Fruit fly (Drosophila melanogaster) whole organism, pupa: ENCODE measurements around the gene Ir75a.

Experiments
- CG12605 ChIP-seq: fragments of 200-800 bp; sonication (Bioruptor generic); IDR thresholded peaks from 2 replicates; pipeline ENCODE4 v1.3.6; 2022; ENCODE audit warnings: missing biosample characterization, missing genetic modification characterization
- CG13204 ChIP-seq: fragments of 200-800 bp; sonication (Bioruptor generic); optimal IDR thresholded peaks from 2 replicates; lab custom pipeline; 2018; ENCODE audit warnings: missing biosample characterization, mild to moderate bottlenecking, missing genetic modification characterization, moderate library complexity
- CG17806 ChIP-seq: fragments of 200-800 bp; sonication (Bioruptor generic); optimal IDR thresholded peaks from 2 replicates; lab custom pipeline; 2018; ENCODE audit warnings: missing biosample characterization, mild to moderate bottlenecking, missing genetic modification characterization, moderate library complexity
- rn ChIP-seq: fragments of 200-800 bp; sonication (Bioruptor generic); IDR thresholded peaks from 2 replicates; pipeline ENCODE4 v1.3.6; 2022; ENCODE audit warnings: missing biosample characterization, missing genetic modification characterization

DNA sequence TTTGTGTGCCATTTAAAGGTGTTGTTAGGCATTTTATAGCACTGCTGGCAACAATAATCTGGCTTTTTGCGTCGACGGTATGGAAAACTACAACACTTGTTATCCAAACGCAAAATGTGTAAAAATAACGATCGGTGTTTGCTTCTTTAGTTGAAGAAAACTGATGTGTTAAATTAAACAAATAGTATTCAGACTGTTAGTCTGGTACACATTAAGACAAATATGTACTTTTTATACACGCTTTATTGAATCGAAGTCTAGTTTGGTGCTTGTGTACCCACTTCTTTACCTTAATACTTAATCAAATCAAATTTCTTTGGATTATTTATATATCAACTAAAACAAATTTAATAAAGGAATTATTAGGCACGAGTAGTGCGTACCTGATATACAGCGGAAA is 26.2 kb downstream of the Ir75a start:
- TF ChIP-seq CG13204 (GFP tag; lab: Kevin White, UChicago): no peak
- no peak for TF ChIP-seq CG12605 (GFP tag; lab: Robert Waterston, UW)
- no peak for TF ChIP-seq CG17806
- TF ChIP-seq rn (GFP tag; lab: Robert Waterston, UW): no peak
